Fruit fly (Drosophila melanogaster): ENCODE results near the gene CG7017.

Gene CG7017

dm6 chr3L:20241987-20242982, 30.4 kb upstream of the CG7017 start (continued):
- TF ChIP-seq CG7556 (GFP tag; optimal IDR thresholded peaks at IDR 0.05) (peak; percentile 64), vfl (GFP tag; optimal IDR thresholded peaks at IDR 0.05) (no peak), bbx (GFP tag; IDR thresholded peaks at IDR 0.05; ENCODE audit: partially characterized antibody) (peak; percentile 57), lab (GFP tag; optimal IDR thresholded peaks at IDR 0.05) (peak; percentile 74), CG6654 (GFP tag; optimal IDR thresholded peaks at IDR 0.05) (no peak), Max (GFP tag; optimal IDR thresholded peaks at IDR 0.05) (peak; percentile 33), Mrtf (GFP tag; IDR thresholded peaks at IDR 0.05) (no peak), Eip74EF (GFP tag; optimal IDR thresholded peaks at IDR 0.05) (peak in 1 of 2 experiments; percentile 0), CG6272 (GFP tag; IDR thresholded peaks at IDR 0.05) (peak; percentile 42), Kr (GFP tag; optimal IDR thresholded peaks at IDR 0.05) (no peak), Antp (GFP tag; optimal IDR thresholded peaks at IDR 0.05) (no peak), CG14965 (GFP tag; optimal IDR thresholded peaks at IDR 0.05; ENCODE audit: borderline replicate concordance) (no peak), Fer1 (GFP tag; optimal IDR thresholded peaks at IDR 0.05) (peak; percentile 50), CG9215 (GFP tag; IDR thresholded peaks at IDR 0.05) (peak; percentile 48; the same call in 1 of the 2 replicates), twi (tag; optimal IDR thresholded peaks at IDR 0.05) (peak; percentile 27), E2f1 (GFP tag; IDR thresholded peaks at IDR 0.05) (peak; percentile 20; the same call in 1 of the 2 replicates), Dek (tag; optimal IDR thresholded peaks at IDR 0.05) (peak; percentile 51), stc (GFP tag; IDR thresholded peaks at IDR 0.05) (peak; percentile 59), CG11723 (GFP tag; optimal IDR thresholded peaks at IDR 0.05) (peak; percentile 6), ci (GFP tag; IDR thresholded peaks at IDR 0.05) (peak; percentile 52), sqz (GFP tag; optimal IDR thresholded peaks at IDR 0.05) (peak; percentile 28), CG18599 (GFP tag; optimal IDR thresholded peaks at IDR 0.05) (peak; percentile 71), gt (GFP tag; IDR thresholded peaks at IDR 0.05) (no peak), Dip2 (GFP tag; IDR thresholded peaks at IDR 0.05) (no peak), wdn (GFP tag; IDR thresholded peaks at IDR 0.05) (no peak; the same call in none of the 2 replicates), Vsx1 (GFP tag; optimal IDR thresholded peaks at IDR 0.05) (no peak), gsb-n (tag; optimal IDR thresholded peaks at IDR 0.05) (no peak), CG11696 (GFP tag; IDR thresholded peaks at IDR 0.05) (0 out of 2 replicates have a peak, but pooled peaks have one; percentile 40), CG12236 (GFP tag; optimal IDR thresholded peaks at IDR 0.05) (no peak), cad (GFP tag; optimal IDR thresholded peaks at IDR 0.05) (peak; percentile 28), Trl (optimal IDR thresholded peaks at IDR 0.05) (no peak), Trl (GFP tag; optimal IDR thresholded peaks at IDR 0.05) (no peak), CG4820 (GFP tag; optimal IDR thresholded peaks at IDR 0.05) (peak; percentile 32), CG8478 (optimal IDR thresholded peaks at IDR 0.05) (no peak), Hand (GFP tag; optimal IDR thresholded peaks at IDR 0.05) (peak; percentile 48), CG4328 (GFP tag; optimal IDR thresholded peaks at IDR 0.05) (peak; percentile 51), CG12744 (GFP tag; optimal IDR thresholded peaks at IDR 0.05) (no peak), gfzf (GFP tag; optimal IDR thresholded peaks at IDR 0.05) (no peak), fu2 (GFP tag; optimal IDR thresholded peaks at IDR 0.05) (no peak), CG17186 (GFP tag; optimal IDR thresholded peaks at IDR 0.05) (no peak), Fer3 (tag; optimal IDR thresholded peaks at IDR 0.05) (peak; percentile 29), mld (GFP tag; IDR thresholded peaks at IDR 0.05; ENCODE audit: partially characterized antibody) (no peak), disco-r (GFP tag; optimal IDR thresholded peaks at IDR 0.05) (no peak), jing (GFP tag; optimal IDR thresholded peaks at IDR 0.05) (peak; percentile 7), CG1233 (GFP tag; optimal IDR thresholded peaks at IDR 0.05) (peak; percentile 41), NFAT (GFP tag; IDR thresholded peaks at IDR 0.05) (peak; percentile 66), CG14441 (GFP tag; IDR thresholded peaks at IDR 0.05) (peak; percentile 77), seq (GFP tag; IDR thresholded peaks at IDR 0.05) (no peak), Taf1 (GFP tag; IDR thresholded peaks at IDR 0.05) (no peak)

Data from whole organism, embryonic.